Fruit fly (Drosophila melanogaster): ENCODE results near the gene lost.

Gene lost

dm6 chr3R:4453213-4453956, 50.5 kb downstream of the lost start:
- TF ChIP-seq CG4496 (GFP tag; IDR thresholded peaks at IDR 0.05) (peak; percentile 93), Pif1B (GFP tag; optimal IDR thresholded peaks at IDR 0.05) (peak; percentile 32), CG9948 (tag; optimal IDR thresholded peaks at IDR 0.05) (no peak), CG34367 (tag; optimal IDR thresholded peaks at IDR 0.05) (no peak), CG14655 (GFP tag; optimal IDR thresholded peaks at IDR 0.05) (peak; percentile 13), CG32121 (GFP tag; IDR thresholded peaks at IDR 0.05) (peak; percentile 51), Ets98B (GFP tag; IDR thresholded peaks at IDR 0.05) (peak; percentile 75), CG13204 (GFP tag; optimal IDR thresholded peaks at IDR 0.05) (peak; percentile 93), EcR (GFP tag; optimal IDR thresholded peaks at IDR 0.05) (peak; percentile 16), rn (GFP tag; IDR thresholded peaks at IDR 0.05) (no peak), CG10348 (GFP tag; IDR thresholded peaks at IDR 0.05) (no peak), CG17806 (tag; optimal IDR thresholded peaks at IDR 0.05) (no peak), Pif1A (GFP tag; optimal IDR thresholded peaks at IDR 0.05) (peak; percentile 19), fd96Ca (GFP tag; IDR thresholded peaks at IDR 0.05) (peak; percentile 68; the same call in 1 of the 3 replicates), Snoo (tag; optimal IDR thresholded peaks at IDR 0.05) (no peak), CG8159 (tag; optimal IDR thresholded peaks at IDR 0.05) (peak; percentile 25), gl (tag; optimal IDR thresholded peaks at IDR 0.05) (peak; percentile 2), CG12605 (GFP tag; IDR thresholded peaks at IDR 0.05) (peak; percentile 74), CG8301 (tag; optimal IDR thresholded peaks at IDR 0.05) (no peak), D1 (tag; optimal IDR thresholded peaks at IDR 0.05) (no peak), CG15710 (tag; optimal IDR thresholded peaks at IDR 0.05) (no peak)

Data from whole organism, pupa.